Fruit fly (Drosophila melanogaster) whole organism, embryonic: ENCODE results near the gene Gcna.

ENCODE experiments used
- Adf1 ChIP-seq: fragments of 200-800 bp; sonication (Bioruptor generic); IDR thresholded peaks from 2 replicates; pipeline ENCODE4 v1.3.6; 2022; ENCODE audit warnings: missing biosample characterization, missing genetic modification characterization
- Bteb2 ChIP-seq: fragments of 200-800 bp; sonication (Bioruptor generic); optimal IDR thresholded peaks from 2 replicates; lab custom pipeline; 2016; ENCODE audit warnings: missing biosample characterization, missing genetic modification characterization
- CG10209 ChIP-seq: fragments of 200-800 bp; sonication (Bioruptor generic); optimal IDR thresholded peaks from 3 replicates; lab custom pipeline; 2017; ENCODE audit warnings: missing biosample characterization, mild to moderate bottlenecking, missing genetic modification characterization, missing genetic modification reagents
- CG11085 ChIP-seq: fragments of 200-800 bp; sonication (Bioruptor generic); IDR thresholded peaks from 2 replicates; pipeline ENCODE4 v1.3.6; 2022; ENCODE audit warnings: missing biosample characterization, missing genetic modification characterization
- CG12104 ChIP-seq: fragments of 200-800 bp; sonication (Bioruptor generic); optimal IDR thresholded peaks from 3 replicates; lab custom pipeline; 2016; ENCODE audit warnings: missing biosample characterization, missing genetic modification characterization
- CG13775 ChIP-seq: fragments of 200-800 bp; sonication (Bioruptor generic); optimal IDR thresholded peaks from 3 replicates; lab custom pipeline; 2017; ENCODE audit warnings: missing biosample characterization, mild to moderate bottlenecking, missing genetic modification characterization
- CG1529 ChIP-seq: fragments of 200-800 bp; sonication (Bioruptor generic); optimal IDR thresholded peaks from 3 replicates; lab custom pipeline; 2018; ENCODE audit warnings: missing biosample characterization, missing genetic modification characterization
- CG1602 ChIP-seq: fragments of 200-800 bp; sonication (Bioruptor generic); optimal IDR thresholded peaks from 3 replicates; lab custom pipeline; 2016; ENCODE audit warnings: missing biosample characterization, missing genetic modification characterization
- CG16779 ChIP-seq: fragments of 200-800 bp; sonication (Bioruptor generic); IDR thresholded peaks from 2 replicates; pipeline ENCODE4 v1.3.6; 2022; ENCODE audit warnings: missing biosample characterization, missing genetic modification characterization
- CG16863 ChIP-seq: fragments of 200-800 bp; sonication (Bioruptor generic); optimal IDR thresholded peaks from 3 replicates; lab custom pipeline; 2016; ENCODE audit warnings: missing biosample characterization, missing genetic modification characterization
- CG17612 ChIP-seq: fragments of 200-800 bp; sonication (Bioruptor generic); IDR thresholded peaks from 2 replicates; pipeline ENCODE4 v1.3.6; 2022; ENCODE audit warnings: missing biosample characterization, missing genetic modification characterization
- CG18476 ChIP-seq: fragments of 200-800 bp; sonication (Bioruptor generic); optimal IDR thresholded peaks from 2 replicates; lab custom pipeline; 2016; ENCODE audit warnings: missing biosample characterization, mild to moderate bottlenecking, missing genetic modification characterization
- CG3995 ChIP-seq: fragments of 200-800 bp; sonication (Bioruptor generic); optimal IDR thresholded peaks from 3 replicates; lab custom pipeline; 2016; ENCODE audit warnings: missing biosample characterization, missing genetic modification characterization
- CG4360 ChIP-seq: fragments of 200-800 bp; sonication (Bioruptor generic); IDR thresholded peaks from 2 replicates; pipeline ENCODE4 v1.3.6; 2022; ENCODE audit warnings: missing biosample characterization, missing genetic modification characterization
- CG43689 ChIP-seq: fragments of 200-800 bp; sonication (Bioruptor generic); IDR thresholded peaks from 2 replicates; pipeline ENCODE4 v1.3.6; 2022; ENCODE audit warnings: missing biosample characterization, missing genetic modification characterization
- CG4854 ChIP-seq: fragments of 200-800 bp; sonication (Bioruptor generic); optimal IDR thresholded peaks from 2 replicates; lab custom pipeline; 2016; ENCODE audit warnings: missing biosample characterization, missing genetic modification characterization, inconsistent platforms
- CG7839 ChIP-seq: fragments of 200-800 bp; sonication (Bioruptor generic); optimal IDR thresholded peaks from 3 replicates; lab custom pipeline; 2018; ENCODE audit warnings: missing biosample characterization, mild to moderate bottlenecking, missing genetic modification characterization, moderate library complexity
- CG8359 ChIP-seq: fragments of 200-800 bp; sonication (Bioruptor generic); optimal IDR thresholded peaks from 2 replicates; lab custom pipeline; 2017; ENCODE audit warnings: missing biosample characterization, mild to moderate bottlenecking, missing genetic modification characterization, borderline replicate concordance
- CG8924 ChIP-seq: fragments of 200-800 bp; optimal IDR thresholded peaks from 3 replicates; lab custom pipeline; 2019; ENCODE audit warnings: missing biosample characterization, mild to moderate bottlenecking, missing genetic modification characterization, moderate library complexity
- CG9876 ChIP-seq: fragments of 200-800 bp; sonication (Bioruptor generic); optimal IDR thresholded peaks from 2 replicates; lab custom pipeline; 2016; ENCODE audit warnings: missing biosample characterization, missing genetic modification characterization
- CrebB ChIP-seq: fragments of 200-800 bp; sonication (Bioruptor generic); optimal IDR thresholded peaks from 3 replicates; lab custom pipeline; 2018; ENCODE audit warnings: missing biosample characterization, mild to moderate bottlenecking, missing genetic modification characterization
- D19A ChIP-seq: fragments of 200-800 bp; optimal IDR thresholded peaks from 3 replicates; lab custom pipeline; 2019; ENCODE audit warnings: missing biosample characterization, mild to moderate bottlenecking, missing genetic modification characterization, moderate library complexity
- Dek ChIP-seq: fragments of 200-800 bp; sonication (Bioruptor generic); optimal IDR thresholded peaks from 3 replicates; lab custom pipeline; 2019; ENCODE audit warnings: missing biosample characterization, mild to moderate bottlenecking, missing genetic modification characterization, moderate library complexity
- Doc3 ChIP-seq: fragments of 200-800 bp; sonication (Bioruptor generic); IDR thresholded peaks from 3 replicates; pipeline ENCODE4 v1.3.6; 2022; ENCODE audit warnings: missing biosample characterization, missing genetic modification characterization; ENCODE audit not compliant: partially characterized antibody
- Hmx ChIP-seq: fragments of 200-800 bp; sonication (Bioruptor generic); optimal IDR thresholded peaks from 2 replicates; lab custom pipeline; 2016; ENCODE audit warnings: missing biosample characterization, missing genetic modification characterization
- Hr51 ChIP-seq, 2 experiments: fragments of 200-800 bp; sonication (Bioruptor generic); optimal IDR thresholded peaks; 2 replicates in 1 of 2; 3 replicates in 1 of 2; lab custom pipeline; 2016 to 2018; ENCODE audit warnings: missing biosample characterization in 2 of 2, missing genetic modification characterization in 2 of 2, mild to moderate bottlenecking in 1 of 2, moderate library complexity in 1 of 2
- Lpt ChIP-seq: fragments of >200 bp; optimal IDR thresholded peaks from 2 replicates; lab custom pipeline; 2018; ENCODE audit warnings: missing biosample characterization, missing genetic modification characterization
- Mrtf ChIP-seq: fragments of 200-800 bp; sonication (Bioruptor generic); IDR thresholded peaks from 3 replicates; pipeline ENCODE4 v1.3.6; 2022; ENCODE audit warnings: missing biosample characterization, missing genetic modification characterization
- NfI ChIP-seq: fragments of 200-800 bp; sonication (Bioruptor generic); optimal IDR thresholded peaks from 3 replicates; lab custom pipeline; 2018; ENCODE audit warnings: missing biosample characterization, mild to moderate bottlenecking, missing genetic modification characterization, moderate library complexity
- Oli ChIP-seq: fragments of 200-800 bp; sonication (Bioruptor generic); optimal IDR thresholded peaks from 2 replicates; lab custom pipeline; 2018; ENCODE audit warnings: missing biosample characterization, mild to moderate bottlenecking, missing genetic modification characterization, moderate library complexity
- Scr ChIP-seq: fragments of 200-800 bp; sonication (Bioruptor generic); IDR thresholded peaks from 2 replicates; pipeline ENCODE4 v1.3.6; 2022; ENCODE audit warnings: missing biosample characterization, missing genetic modification characterization; ENCODE audit not compliant: partially characterized antibody
- Stat92E ChIP-seq, 3 experiments: fragments of >200 bp in 2 of 3; fragments of 200-800 bp in 1 of 3; sonication (Bioruptor generic) in 1 of 3; optimal IDR thresholded peaks; 2 replicates each; lab custom pipeline; 2017 to 2019; ENCODE audit warnings: missing biosample characterization in 3 of 3, missing genetic modification characterization in 3 of 3, mild to moderate bottlenecking in 1 of 3, moderate library complexity in 1 of 3
- Usf ChIP-seq: fragments of 200-800 bp; sonication (Bioruptor generic); optimal IDR thresholded peaks from 2 replicates; lab custom pipeline; 2017; ENCODE audit warnings: missing genotype, missing biosample characterization, missing genetic modification characterization
- ara ChIP-seq: fragments of 200-800 bp; sonication (Bioruptor generic); IDR thresholded peaks from 2 replicates; pipeline ENCODE4 v1.3.6; 2022; ENCODE audit warnings: missing biosample characterization, missing genetic modification characterization
- br ChIP-seq: fragments of >200 bp; optimal IDR thresholded peaks from 2 replicates; lab custom pipeline; 2017
- caup ChIP-seq: fragments of 200-800 bp; sonication (Bioruptor generic); optimal IDR thresholded peaks from 3 replicates; lab custom pipeline; 2017; ENCODE audit warnings: missing biosample characterization, mild to moderate bottlenecking, missing genetic modification characterization, moderate library complexity; ENCODE audit not compliant: severe bottlenecking
- cwo ChIP-seq: fragments of 200-800 bp; sonication (Bioruptor generic); optimal IDR thresholded peaks from 3 replicates; lab custom pipeline; 2017; ENCODE audit warnings: missing biosample characterization, missing genetic modification characterization, mild to moderate bottlenecking, moderate library complexity, missing genetic modification reagents
- dati ChIP-seq: fragments of 200-800 bp; sonication (Bioruptor generic); IDR thresholded peaks from 2 replicates; pipeline ENCODE4 v1.3.6; 2022; ENCODE audit warnings: missing biosample characterization, missing genetic modification characterization
- dysf ChIP-seq: fragments of 200-800 bp; sonication (Bioruptor generic); IDR thresholded peaks from 3 replicates; pipeline ENCODE4 v1.3.6; 2022; ENCODE audit warnings: missing biosample characterization, missing genetic modification characterization
- gt ChIP-seq: fragments of 200-800 bp; sonication (Bioruptor generic); IDR thresholded peaks from 2 replicates; pipeline ENCODE4 v1.3.6; 2022; ENCODE audit warnings: missing biosample characterization, missing genetic modification characterization
- insv ChIP-seq, 2 experiments: fragments of 200-800 bp; sonication (Bioruptor generic); optimal IDR thresholded peaks; 3 replicates each; lab custom pipeline; 2016 to 2018; ENCODE audit warnings: missing biosample characterization in 2 of 2, missing genetic modification characterization in 2 of 2
- mirr ChIP-seq: fragments of 200-800 bp; sonication (Bioruptor generic); optimal IDR thresholded peaks from 3 replicates; lab custom pipeline; 2018; ENCODE audit warnings: missing biosample characterization, mild to moderate bottlenecking, missing genetic modification characterization
- mld ChIP-seq: fragments of 200-800 bp; sonication (Bioruptor generic); IDR thresholded peaks from 3 replicates; pipeline ENCODE4 v1.3.6; 2022; ENCODE audit warnings: missing biosample characterization, missing genetic modification characterization; ENCODE audit not compliant: partially characterized antibody
- pnt ChIP-seq: fragments of 200-800 bp; sonication (Bioruptor generic); optimal IDR thresholded peaks from 3 replicates; lab custom pipeline; 2016; ENCODE audit warnings: missing biosample characterization, missing genetic modification characterization
- prd ChIP-seq, 3 experiments: fragments of >200 bp in 2 of 3; fragments of 200-800 bp in 1 of 3; sonication (Bioruptor generic) in 1 of 3; optimal IDR thresholded peaks in 2 of 3; IDR thresholded peaks in 1 of 3; 2 replicates in 2 of 3; 3 replicates in 1 of 3; pipeline versions ENCODE4 v1.3.6 to Lab custom; 2017 to 2022; ENCODE audit warnings: missing biosample characterization in 1 of 3, missing genetic modification characterization in 1 of 3
- repo ChIP-seq: fragments of 200-800 bp; sonication (Bioruptor generic); optimal IDR thresholded peaks from 2 replicates; lab custom pipeline; 2016; ENCODE audit warnings: missing biosample characterization, missing genetic modification characterization
- run ChIP-seq: fragments of 200-800 bp; sonication (Bioruptor generic); optimal IDR thresholded peaks from 3 replicates; lab custom pipeline; 2018; ENCODE audit warnings: missing biosample characterization, mild to moderate bottlenecking, missing genetic modification characterization
- scrt ChIP-seq: fragments of 200-800 bp; sonication (Bioruptor generic); optimal IDR thresholded peaks from 2 replicates; lab custom pipeline; 2018; ENCODE audit warnings: missing biosample characterization, mild to moderate bottlenecking, missing genetic modification characterization, moderate library complexity
- ssp ChIP-seq: fragments of 200-800 bp; sonication (Bioruptor generic); IDR thresholded peaks from 2 replicates; pipeline ENCODE4 v1.3.6; 2022; ENCODE audit warnings: missing biosample characterization, missing genetic modification characterization
- wor ChIP-seq: fragments of 200-800 bp; sonication (Bioruptor generic); IDR thresholded peaks from 2 replicates; pipeline ENCODE4 v1.3.6; 2022; ENCODE audit warnings: missing biosample characterization, missing genetic modification characterization

The Gcna gene

dm6 chrX:1907727-1908264 lies 42.2 kb upstream of the Gcna start, which contains the start of gene mip130 (continued):
- TF ChIP-seq CG8924 (peak; percentile 55), pnt (GFP tag; lab: Kevin White, UChicago) (peak; percentile 46), CG13775 (GFP tag; lab: Kevin White, UChicago) (peak; percentile 31), CG10209 (GFP tag; lab: Kevin White, UChicago) (peak; percentile 48), CG4854 (GFP tag; lab: Kevin White, UChicago) (no peak), Dek (tag; lab: Kevin White, UChicago) (peak; percentile 43), NfI (GFP tag; lab: Kevin White, UChicago) (peak; percentile 46), prd (optimal IDR thresholded peaks at IDR 0.05; lab: Kevin White, UChicago) (no peak), prd (GFP tag; IDR thresholded peaks at IDR 0.05; lab: Robert Waterston, UW) (peak; percentile 40; the same call in 1 of the 3 replicates), Mrtf (GFP tag; lab: Robert Waterston, UW) (no peak), Adf1 (GFP tag; lab: Robert Waterston, UW) (no peak), br (lab: Kevin White, UChicago) (no peak), CG16779 (GFP tag; lab: Robert Waterston, UW) (no peak), run (no peak), CG43689 (no peak), CG18476 (GFP tag; lab: Kevin White, UChicago) (peak; percentile 12), dati (GFP tag; lab: Robert Waterston, UW) (no peak), CG9876 (GFP tag; lab: Kevin White, UChicago) (no peak), Doc3 (GFP tag; lab: Robert Waterston, UW) (peak; percentile 56), ara (GFP tag; lab: Robert Waterston, UW) (no peak), CG7839 (tag; lab: Kevin White, UChicago) (peak; percentile 66), CG8359 (no peak), CG11085 (GFP tag; lab: Robert Waterston, UW) (no peak), repo (no peak), ssp (GFP tag; lab: Robert Waterston, UW) (peak; percentile 42; the same call in 1 of the 2 replicates), CG4360 (GFP tag; lab: Robert Waterston, UW) (no peak), Scr (GFP tag; lab: Robert Waterston, UW) (peak; percentile 78), caup (peak; percentile 36), Oli (peak; percentile 55), mld (0 out of 3 replicates have a peak, but pooled peaks have one; percentile 46), CrebB (tag; lab: Kevin White, UChicago) (no peak), Bteb2 (GFP tag; lab: Kevin White, UChicago) (no peak), Hr51 (GFP tag; optimal IDR thresholded peaks at IDR 0.05; lab: Kevin White, UChicago) (peak in 1 of 2 experiments; percentile 51), wor (GFP tag; lab: Robert Waterston, UW) (no peak), dysf (peak; percentile 69), mirr (GFP tag; lab: Kevin White, UChicago) (peak; percentile 36), CG1529 (GFP tag; lab: Kevin White, UChicago) (no peak), D19A (tag; lab: Kevin White, UChicago) (peak; percentile 91), Hmx (GFP tag; lab: Kevin White, UChicago) (no peak), insv (GFP tag; optimal IDR thresholded peaks at IDR 0.05; lab: Kevin White, UChicago) (peak in 1 of 2 experiments; percentile 14), CG12104 (GFP tag; lab: Kevin White, UChicago) (no peak), CG17612 (GFP tag; lab: Robert Waterston, UW) (no peak), CG1602 (GFP tag; lab: Kevin White, UChicago) (peak; percentile 24), Usf (peak; percentile 26), Stat92E (GFP tag; optimal IDR thresholded peaks at IDR 0.05; lab: Kevin White, UChicago) (no peak), CG3995 (GFP tag; lab: Kevin White, UChicago) (peak; percentile 98), CG16863 (GFP tag; lab: Kevin White, UChicago) (no peak), cwo (GFP tag; lab: Kevin White, UChicago) (peak; percentile 28), Lpt (GFP tag; lab: Kevin White, UChicago) (no peak), scrt (GFP tag; lab: Kevin White, UChicago) (no peak), gt (GFP tag; lab: Robert Waterston, UW) (no peak)
